Worm (Caenorhabditis elegans): ENCODE data around the gene clec-130.

- TF ChIP-seq sox-4 (tag; optimal IDR thresholded peaks at IDR 0.05), result no peak
- TF ChIP-seq ceh-2 (tag; optimal IDR thresholded peaks at IDR 0.05), result no peak
- no peak for TF ChIP-seq C38D4.7 (GFP tag; optimal IDR thresholded peaks at IDR 0.05)
These were observed 10.0 kb downstream of the clec-130 start, which contains the start of gene srh-60 for ce11 chrII:3583402-3583801.
